Worm (Caenorhabditis elegans): ENCODE data around the gene edg-1.

edg-1 gene

ce11 chrIV:11347275-11347674 is 26.7 kb downstream of the edg-1 start:
- no peak for TF ChIP-seq ets-7 (tag; optimal IDR thresholded peaks at IDR 0.05)
- no peak for TF ChIP-seq ama-1 (optimal IDR thresholded peaks at IDR 0.05)
- no peak for TF ChIP-seq tra-4 (tag; optimal IDR thresholded peaks at IDR 0.05)
- TF ChIP-seq pes-1 (GFP tag; IDR thresholded peaks at IDR 0.05): no peak
- TF ChIP-seq ceh-36 (tag; optimal IDR thresholded peaks at IDR 0.05): no peak
- TF ChIP-seq B0310.2 (tag; optimal IDR thresholded peaks at IDR 0.05): no peak
- TF ChIP-seq hmg-4 (GFP tag; optimal IDR thresholded peaks at IDR 0.05): no peak
- TF ChIP-seq tbx-11 (GFP tag; IDR thresholded peaks at IDR 0.05): no peak
- no peak for TF ChIP-seq scrt-1 (GFP tag; IDR thresholded peaks at IDR 0.05)
- TF ChIP-seq hmbx-1 (tag; optimal IDR thresholded peaks at IDR 0.05): no peak
- no peak for TF ChIP-seq tbx-37 (GFP tag; conservative IDR thresholded peaks at IDR 0.05)
- no peak for TF ChIP-seq F13C5.2 (tag; optimal IDR thresholded peaks at IDR 0.05)
- TF ChIP-seq ceh-13 (GFP tag; optimal IDR thresholded peaks at IDR 0.05): no peak

DNA sequence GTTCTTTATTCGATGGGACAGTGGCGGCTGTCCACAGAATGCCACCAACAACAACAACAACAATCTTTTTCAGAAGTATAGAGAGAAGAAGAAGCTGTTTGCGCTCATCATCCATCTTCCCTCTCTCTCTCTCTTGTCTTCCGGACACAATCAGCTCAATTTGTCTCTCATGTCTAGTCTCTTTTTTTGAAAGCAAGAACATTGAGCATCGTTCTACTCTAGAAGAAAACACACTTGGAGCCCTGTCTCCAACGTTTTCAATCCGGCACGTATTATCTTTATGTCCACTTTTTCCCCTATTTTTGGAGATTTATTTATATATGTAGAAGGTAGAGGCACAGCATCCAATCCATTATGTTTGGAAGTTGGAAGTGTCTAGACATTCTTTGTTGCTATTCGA is 28.2 kb downstream of the edg-1 start:
- TF ChIP-seq hmbx-1 (tag; optimal IDR thresholded peaks at IDR 0.05): no peak
- no peak for TF ChIP-seq hnd-1 (tag; optimal IDR thresholded peaks at IDR 0.05)
- no peak for TF ChIP-seq sea-1 (GFP tag; conservative IDR thresholded peaks at IDR 0.05)
- TF ChIP-seq scrt-1 (GFP tag; IDR thresholded peaks at IDR 0.05): no peak
- TF ChIP-seq ceh-36 (tag; optimal IDR thresholded peaks at IDR 0.05): no peak
- no peak for TF ChIP-seq ets-7 (tag; optimal IDR thresholded peaks at IDR 0.05)

DNA sequence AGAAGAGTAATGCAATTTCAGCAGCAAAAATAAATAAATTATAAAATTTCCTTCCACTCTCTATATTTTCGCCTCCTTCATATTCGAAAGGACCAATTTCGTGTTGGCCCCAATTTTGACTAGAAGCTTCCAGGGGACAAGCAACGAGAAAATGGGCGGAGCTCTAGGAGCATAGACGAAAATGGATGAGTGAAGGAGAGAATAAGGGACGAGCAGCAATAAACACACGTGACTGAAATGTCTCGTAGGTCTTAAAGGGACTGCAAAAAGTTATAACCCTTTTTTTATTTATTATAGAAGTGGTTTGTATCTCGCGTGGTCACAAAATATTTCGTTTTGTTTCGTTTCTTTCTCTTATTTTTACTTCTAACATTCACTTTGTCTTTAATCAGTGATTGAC is 29.1 kb downstream of the edg-1 start:
- TF ChIP-seq ceh-36 (tag; optimal IDR thresholded peaks at IDR 0.05) (no peak), hmbx-1 (tag; optimal IDR thresholded peaks at IDR 0.05) (no peak), hnd-1 (tag; optimal IDR thresholded peaks at IDR 0.05) (no peak), ets-7 (tag; optimal IDR thresholded peaks at IDR 0.05) (no peak), hmg-4 (GFP tag; optimal IDR thresholded peaks at IDR 0.05) (no peak), aly-1 (tag; optimal IDR thresholded peaks at IDR 0.05) (no peak), F13C5.2 (tag; optimal IDR thresholded peaks at IDR 0.05) (no peak), flt-1 (GFP tag; IDR thresholded peaks at IDR 0.05) (no peak), B0310.2 (tag; optimal IDR thresholded peaks at IDR 0.05) (no peak)

- no peak for TF ChIP-seq flt-1 (GFP tag; IDR thresholded peaks at IDR 0.05)
- no peak for TF ChIP-seq hmbx-1 (tag; optimal IDR thresholded peaks at IDR 0.05)
- TF ChIP-seq hmg-4 (GFP tag; optimal IDR thresholded peaks at IDR 0.05): no peak
- TF ChIP-seq aly-1 (tag; optimal IDR thresholded peaks at IDR 0.05): no peak
- no peak for TF ChIP-seq tbx-11 (GFP tag; IDR thresholded peaks at IDR 0.05)
- no peak for TF ChIP-seq pes-1 (GFP tag; IDR thresholded peaks at IDR 0.05)
- no peak for TF ChIP-seq ets-7 (tag; optimal IDR thresholded peaks at IDR 0.05)
Observed at ce11 chrIV:11350809-11351208, 30.2 kb downstream of the edg-1 start.

- no peak for TF ChIP-seq tra-4 (tag; optimal IDR thresholded peaks at IDR 0.05)
- no peak for TF ChIP-seq pes-1 (GFP tag; IDR thresholded peaks at IDR 0.05)
- no peak for TF ChIP-seq ets-7 (tag; optimal IDR thresholded peaks at IDR 0.05)
- TF ChIP-seq F13C5.2 (tag; optimal IDR thresholded peaks at IDR 0.05): no peak
- TF ChIP-seq hnd-1 (tag; optimal IDR thresholded peaks at IDR 0.05): no peak
- TF ChIP-seq tbx-11 (GFP tag; IDR thresholded peaks at IDR 0.05): no peak
- no peak for TF ChIP-seq B0310.2 (tag; optimal IDR thresholded peaks at IDR 0.05)
- no peak for TF ChIP-seq scrt-1 (GFP tag; IDR thresholded peaks at IDR 0.05)
- no peak for TF ChIP-seq aly-1 (tag; optimal IDR thresholded peaks at IDR 0.05)
- no peak for TF ChIP-seq hmbx-1 (tag; optimal IDR thresholded peaks at IDR 0.05)
- no peak for TF ChIP-seq ceh-13 (GFP tag; optimal IDR thresholded peaks at IDR 0.05)
- no peak for TF ChIP-seq ama-1 (optimal IDR thresholded peaks at IDR 0.05)
Observed at ce11 chrIV:11351563-11351962, 31.0 kb downstream of the edg-1 start.

DNA sequence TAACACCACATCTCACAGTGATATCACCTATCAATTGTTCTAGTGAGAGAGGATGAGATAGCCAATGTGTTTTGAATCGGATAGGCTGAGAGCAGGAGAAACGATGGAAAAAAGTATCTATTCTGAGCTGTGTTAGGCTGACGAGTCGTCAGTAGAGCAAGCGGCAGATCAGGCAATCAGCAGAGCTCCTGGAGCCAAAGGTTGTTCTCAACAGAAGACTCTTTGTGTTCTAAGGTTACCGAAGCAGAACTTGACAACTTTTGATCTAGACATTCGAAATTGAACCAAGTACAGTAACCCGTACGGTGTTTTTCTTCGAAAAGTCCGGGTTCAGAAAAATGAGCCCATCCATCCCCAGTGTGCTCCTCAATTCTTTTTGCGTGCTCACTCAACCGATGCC is 32.2 kb downstream of the edg-1 start:
- no peak for TF ChIP-seq B0310.2 (tag; optimal IDR thresholded peaks at IDR 0.05)
- no peak for TF ChIP-seq aly-1 (tag; optimal IDR thresholded peaks at IDR 0.05)
- no peak for TF ChIP-seq flt-1 (GFP tag; IDR thresholded peaks at IDR 0.05)
- no peak for TF ChIP-seq tbx-37 (GFP tag; conservative IDR thresholded peaks at IDR 0.05)
- TF ChIP-seq F13C5.2 (tag; optimal IDR thresholded peaks at IDR 0.05): no peak
- no peak for TF ChIP-seq scrt-1 (GFP tag; IDR thresholded peaks at IDR 0.05)
- no peak for TF ChIP-seq hmbx-1 (tag; optimal IDR thresholded peaks at IDR 0.05)
- TF ChIP-seq tbx-11 (GFP tag; IDR thresholded peaks at IDR 0.05): no peak

DNA sequence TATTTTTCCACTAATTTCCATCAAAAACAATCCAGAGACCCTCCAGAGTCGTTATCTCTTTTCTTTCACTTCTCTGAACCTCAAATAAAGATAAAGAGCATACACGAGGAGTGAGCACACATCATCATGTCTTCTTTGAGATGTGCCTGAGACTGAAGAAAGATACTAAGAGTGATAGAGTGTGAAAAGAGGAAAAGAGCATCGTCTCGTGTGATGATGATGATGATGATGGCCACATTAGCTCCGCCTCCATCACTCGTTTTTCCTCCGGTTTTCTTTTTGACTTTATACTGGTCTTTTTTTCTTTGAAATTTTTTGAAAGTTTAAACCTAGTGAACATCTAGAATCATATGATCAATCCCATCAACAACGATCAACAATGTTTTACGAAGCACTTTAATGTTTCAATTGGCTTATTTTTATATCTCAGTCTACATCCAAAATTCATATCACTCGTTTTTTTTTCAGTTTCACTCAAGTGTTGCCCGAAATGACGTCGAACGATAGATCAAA is 33.4 kb downstream of the edg-1 start, which contains the start of gene T01G1.2:
Gene T01G1.2, plus strand, starts transcription at position 463 of the 513 bp plus-strand sequence.
- TF ChIP-seq ets-7 (tag; optimal IDR thresholded peaks at IDR 0.05) (no peak), aly-1 (tag; optimal IDR thresholded peaks at IDR 0.05) (no peak), scrt-1 (GFP tag; IDR thresholded peaks at IDR 0.05) (no peak), ceh-13 (GFP tag; optimal IDR thresholded peaks at IDR 0.05) (no peak), flt-1 (GFP tag; IDR thresholded peaks at IDR 0.05) (no peak), ama-1 (optimal IDR thresholded peaks at IDR 0.05) (no peak), B0310.2 (tag; optimal IDR thresholded peaks at IDR 0.05) (no peak), hnd-1 (tag; optimal IDR thresholded peaks at IDR 0.05) (no peak), hmbx-1 (tag; optimal IDR thresholded peaks at IDR 0.05) (no peak), pes-1 (GFP tag; IDR thresholded peaks at IDR 0.05) (no peak)

ce11 chrIV:11359769-11360168 is 39.2 kb downstream of the edg-1 start, which contains the start of gene klp-12:
Gene klp-12 (minus strand): TSS chrIV:11359869.
- TF ChIP-seq scrt-1 (GFP tag; IDR thresholded peaks at IDR 0.05) (no peak), sea-1 (GFP tag; conservative IDR thresholded peaks at IDR 0.05) (no peak)

- TF ChIP-seq hnd-1 (tag; optimal IDR thresholded peaks at IDR 0.05) (no peak), ets-7 (tag; optimal IDR thresholded peaks at IDR 0.05) (no peak), tbx-11 (GFP tag; IDR thresholded peaks at IDR 0.05) (no peak), ceh-36 (tag; optimal IDR thresholded peaks at IDR 0.05) (no peak), pes-1 (GFP tag; IDR thresholded peaks at IDR 0.05) (no peak), B0310.2 (tag; optimal IDR thresholded peaks at IDR 0.05) (no peak), flt-1 (GFP tag; IDR thresholded peaks at IDR 0.05) (no peak), tbx-37 (GFP tag; conservative IDR thresholded peaks at IDR 0.05) (no peak), hmbx-1 (tag; optimal IDR thresholded peaks at IDR 0.05) (no peak), ama-1 (optimal IDR thresholded peaks at IDR 0.05) (no peak), aly-1 (tag; optimal IDR thresholded peaks at IDR 0.05) (no peak), scrt-1 (GFP tag; IDR thresholded peaks at IDR 0.05) (no peak), F13C5.2 (tag; optimal IDR thresholded peaks at IDR 0.05) (no peak), sea-1 (GFP tag; conservative IDR thresholded peaks at IDR 0.05) (no peak), hmg-4 (GFP tag; optimal IDR thresholded peaks at IDR 0.05) (no peak), ceh-13 (GFP tag; optimal IDR thresholded peaks at IDR 0.05) (no peak), tra-4 (tag; optimal IDR thresholded peaks at IDR 0.05) (no peak)
Observed at ce11 chrIV:11361409-11361808, 40.8 kb downstream of the edg-1 start, which contains the start of gene T01G1.4. Gene T01G1.4 (minus strand): TSS chrIV:11361509.
